Worm (Caenorhabditis elegans) whole organism, L2 larva: ENCODE measurements around the gene F22E5.13.

ENCODE experiments used
- C34F6.9 ChIP-seq: fragments of 150-350 bp; optimal IDR thresholded peaks from 2 replicates; lab custom pipeline; 2014; ENCODE audit warnings: missing biosample characterization, missing genetic modification characterization
- R02D3.7 ChIP-seq: fragments of 150-350 bp; optimal IDR thresholded peaks from 2 replicates; lab custom pipeline; 2014; ENCODE audit warnings: missing biosample characterization, missing genetic modification characterization
- Y55F3AM.14 ChIP-seq: fragments of 200-800 bp; sonication (Bioruptor generic); optimal IDR thresholded peaks from 2 replicates; lab custom pipeline; 2018; ENCODE audit warnings: mild to moderate bottlenecking, missing genetic modification characterization, missing compliant biosample characterization
- alr-1 ChIP-seq: fragments of 150-350 bp; optimal IDR thresholded peaks from 2 replicates; lab custom pipeline; 2014; ENCODE audit warnings: missing biosample characterization, missing genetic modification characterization
- ama-1 ChIP-seq: fragments of 150-350 bp; optimal IDR thresholded peaks from 2 replicates; lab custom pipeline; 2018; ENCODE audit warnings: inconsistent platforms
- blmp-1 ChIP-seq: sonication (generic microtip); optimal IDR thresholded peaks from 2 replicates; lab custom pipeline; 2017; ENCODE audit warnings: missing genetic modification characterization, mild to moderate bottlenecking, missing compliant biosample characterization, antibody characterized with exemption, moderate library complexity; ENCODE audit not compliant: insufficient read depth
- ceh-16 ChIP-seq: fragments of 150-350 bp; optimal IDR thresholded peaks from 2 replicates; lab custom pipeline; 2014; ENCODE audit warnings: missing biosample characterization, missing genetic modification characterization
- ceh-82 ChIP-seq: fragments of 150-350 bp; optimal IDR thresholded peaks from 2 replicates; lab custom pipeline; 2014; ENCODE audit warnings: missing biosample characterization, missing genetic modification characterization
- crh-2 ChIP-seq: sonication (generic microtip); optimal IDR thresholded peaks from 2 replicates; lab custom pipeline; 2017; ENCODE audit warnings: missing biosample characterization, missing genetic modification characterization
- dmd-4 ChIP-seq: sonication (generic microtip); optimal IDR thresholded peaks from 2 replicates; lab custom pipeline; 2017; ENCODE audit warnings: missing biosample characterization, missing genetic modification characterization
- elt-1 ChIP-seq: fragments of 150-350 bp; optimal IDR thresholded peaks from 2 replicates; lab custom pipeline; 2014; ENCODE audit warnings: missing biosample characterization, missing genetic modification characterization
- elt-3 ChIP-seq: sonication (generic microtip); optimal IDR thresholded peaks from 2 replicates; lab custom pipeline; 2017; ENCODE audit warnings: missing biosample characterization, missing genetic modification characterization
- fos-1 ChIP-seq: fragments of 150-350 bp; optimal IDR thresholded peaks from 2 replicates; lab custom pipeline; 2014; ENCODE audit warnings: missing biosample characterization, missing genetic modification characterization
- gmeb-1 ChIP-seq: fragments of 150-350 bp; optimal IDR thresholded peaks from 2 replicates; lab custom pipeline; 2014; ENCODE audit warnings: missing biosample characterization, missing genetic modification characterization
- lin-11 ChIP-seq: fragments of 150-350 bp; sonication (generic microtip); optimal IDR thresholded peaks from 2 replicates; lab custom pipeline; 2014; ENCODE audit warnings: missing biosample characterization, missing genetic modification characterization, inconsistent platforms, mixed read lengths
- lin-13 ChIP-seq: fragments of 150-350 bp; optimal IDR thresholded peaks from 2 replicates; lab custom pipeline; 2014; ENCODE audit warnings: missing biosample characterization, missing genetic modification reagents, missing genetic modification characterization
- lsy-2 ChIP-seq, 2 experiments: fragments of 150-350 bp in 1 of 2; sonication (generic microtip) in 1 of 2; optimal IDR thresholded peaks; 2 replicates each; lab custom pipeline; 2014 to 2017; ENCODE audit warnings: missing biosample characterization in 2 of 2, missing genetic modification characterization in 2 of 2
- mab-5 ChIP-seq: fragments of 150-350 bp; optimal IDR thresholded peaks from 2 replicates; lab custom pipeline; 2014; ENCODE audit warnings: missing biosample characterization, missing genetic modification characterization
- mbf-1 ChIP-seq: sonication (generic microtip); optimal IDR thresholded peaks from 2 replicates; lab custom pipeline; 2017; ENCODE audit warnings: missing biosample characterization, missing genetic modification characterization
- nhr-10 ChIP-seq: sonication (generic microtip); optimal IDR thresholded peaks from 2 replicates; lab custom pipeline; 2017; ENCODE audit warnings: missing biosample characterization, missing genetic modification characterization
- nhr-12 ChIP-seq: fragments of 150-350 bp; optimal IDR thresholded peaks from 2 replicates; lab custom pipeline; 2014; ENCODE audit warnings: missing biosample characterization, missing genetic modification characterization
- nhr-23 ChIP-seq: fragments of 150-350 bp; optimal IDR thresholded peaks from 2 replicates; lab custom pipeline; 2014; ENCODE audit warnings: missing biosample characterization, missing genetic modification reagents, missing genetic modification characterization
- nhr-6 ChIP-seq: fragments of 150-350 bp; optimal IDR thresholded peaks from 2 replicates; lab custom pipeline; 2014; ENCODE audit warnings: missing biosample characterization, missing genetic modification characterization
- nhr-77 ChIP-seq: fragments of 150-350 bp; optimal IDR thresholded peaks from 2 replicates; lab custom pipeline; 2014; ENCODE audit warnings: missing biosample characterization, missing genetic modification characterization
- peb-1 ChIP-seq: fragments of 150-350 bp; optimal IDR thresholded peaks from 2 replicates; lab custom pipeline; 2014; ENCODE audit warnings: missing biosample characterization, missing genetic modification characterization
- skn-1 ChIP-seq: sonication (generic microtip); optimal IDR thresholded peaks from 2 replicates; lab custom pipeline; 2017; ENCODE audit warnings: missing biosample characterization, missing genetic modification characterization
- sma-9 ChIP-seq, 2 experiments: fragments of 150-350 bp in 1 of 2; sonication (generic microtip) in 1 of 2; optimal IDR thresholded peaks; 2 replicates each; lab custom pipeline; 2014 to 2016; ENCODE audit warnings: missing genetic modification characterization in 2 of 2, mild to moderate bottlenecking in 1 of 2, missing biosample characterization in 1 of 2, missing compliant biosample characterization in 1 of 2, missing genetic modification reagents in 1 of 2, moderate library complexity in 1 of 2
- snpc-4 ChIP-seq: fragments of 150-350 bp; optimal IDR thresholded peaks from 2 replicates; lab custom pipeline; 2014; ENCODE audit warnings: missing biosample characterization, missing genetic modification characterization
- unc-39 ChIP-seq: fragments of 150-350 bp; optimal IDR thresholded peaks from 2 replicates; lab custom pipeline; 2014; ENCODE audit warnings: missing biosample characterization, missing genetic modification characterization
- unc-55 ChIP-seq: fragments of 150-350 bp; sonication (generic microtip); optimal IDR thresholded peaks from 3 replicates; lab custom pipeline; 2014; ENCODE audit warnings: missing biosample characterization, missing genetic modification reagents, missing genetic modification characterization
- unc-62 ChIP-seq: fragments of 150-350 bp; optimal IDR thresholded peaks from 2 replicates; lab custom pipeline; 2014; ENCODE audit warnings: missing biosample characterization, missing genetic modification reagents, missing genetic modification characterization
- zag-1 ChIP-seq: fragments of 150-350 bp; optimal IDR thresholded peaks from 2 replicates; lab custom pipeline; 2014; ENCODE audit warnings: missing biosample characterization, missing genetic modification characterization
- ztf-1 ChIP-seq: fragments of 200-800 bp; sonication (Bioruptor generic); conservative IDR thresholded peaks from 2 replicates; pipeline ENCODE4 v1.3.6; 2022; ENCODE audit warnings: missing genetic modification characterization, missing compliant biosample characterization
- ztf-11 ChIP-seq: sonication (generic microtip); optimal IDR thresholded peaks from 2 replicates; lab custom pipeline; 2017; ENCODE audit warnings: missing biosample characterization, missing genetic modification characterization

The F22E5.13 gene

DNA sequence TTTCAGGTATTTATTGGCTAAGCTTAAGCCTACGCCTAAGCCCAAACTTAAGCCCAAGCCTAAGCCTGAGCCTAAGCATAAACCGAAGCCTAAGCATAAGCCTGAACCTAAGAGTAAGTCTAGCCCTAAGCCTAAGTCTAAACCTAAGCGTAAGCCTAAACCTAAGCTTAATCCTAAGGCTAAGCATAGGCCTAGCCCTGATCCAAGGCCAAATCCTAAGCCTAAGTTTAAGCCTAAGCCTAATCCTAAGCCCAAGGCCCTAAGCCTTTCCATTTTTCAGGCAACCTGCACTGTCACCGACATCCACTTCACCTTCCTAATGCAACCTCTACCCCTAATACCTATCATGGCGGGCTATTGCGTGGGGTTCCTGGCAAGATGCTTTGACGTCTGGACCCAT lies 38.4 kb downstream of the F22E5.13 start:
- TF ChIP-seq ama-1 (lab: Kevin White, UChicago) (no peak), snpc-4 (tag; lab: Kevin White, UChicago) (no peak), zag-1 (tag; lab: Kevin White, UChicago) (no peak), elt-1 (no peak), fos-1 (tag; lab: Kevin White, UChicago) (no peak), ceh-16 (tag; lab: Kevin White, UChicago) (no peak), lin-13 (GFP tag; lab: Kevin White, UChicago) (no peak), blmp-1 (tag; lab: Kevin White, UChicago) (no peak), ztf-1 (GFP tag; lab: Robert Waterston, UW) (no peak)
- TF ChIP-seq, all 48 proteins: peak for 0

DNA sequence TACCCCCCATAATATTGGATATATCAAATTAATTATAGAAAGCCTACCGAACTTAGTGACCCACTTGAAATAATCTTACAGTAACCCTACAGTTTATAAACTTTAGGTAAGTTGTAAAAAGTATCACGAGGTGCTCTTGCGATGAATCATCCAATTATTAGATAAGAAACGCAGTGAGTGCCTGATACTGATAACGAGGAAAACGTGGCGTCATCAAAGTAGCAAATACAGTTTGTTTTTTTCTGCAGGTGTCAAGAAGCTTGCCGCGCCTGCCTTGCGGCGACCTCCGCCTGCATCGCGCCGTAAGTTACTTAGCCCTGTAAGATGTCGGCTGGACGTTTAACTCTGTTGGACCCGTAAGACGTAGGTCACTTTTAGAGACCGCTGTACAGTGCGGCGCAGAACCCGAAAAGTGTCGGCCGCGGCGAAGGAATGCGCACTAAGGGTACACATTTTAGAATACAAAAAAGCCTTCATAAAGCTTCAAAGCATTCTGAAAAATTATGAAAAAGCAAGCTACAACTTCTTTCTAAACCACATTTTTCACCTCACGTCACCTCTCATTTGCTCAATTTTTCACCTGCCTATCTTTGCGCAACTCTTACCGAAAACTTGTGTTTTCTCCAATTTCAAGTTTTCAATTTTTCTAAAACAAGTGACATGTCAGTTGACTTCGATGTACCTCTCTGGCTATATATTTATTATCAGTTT lies 39.1 kb downstream of the F22E5.13 start, which contains the start of gene sri-38:
Gene sri-38, plus strand, starts transcription at position 661 of the 711 bp plus-strand sequence.
- TF ChIP-seq fos-1 (tag; lab: Kevin White, UChicago) (peak; percentile 95), mab-5 (tag; lab: Kevin White, UChicago) (no peak), crh-2 (tag; lab: Kevin White, UChicago) (peak; percentile 49), ama-1 (lab: Kevin White, UChicago) (no peak), nhr-23 (tag; lab: Kevin White, UChicago) (no peak), dmd-4 (tag; lab: Kevin White, UChicago) (no peak)
- TF ChIP-seq, all 48 proteins: peak for 2

DNA sequence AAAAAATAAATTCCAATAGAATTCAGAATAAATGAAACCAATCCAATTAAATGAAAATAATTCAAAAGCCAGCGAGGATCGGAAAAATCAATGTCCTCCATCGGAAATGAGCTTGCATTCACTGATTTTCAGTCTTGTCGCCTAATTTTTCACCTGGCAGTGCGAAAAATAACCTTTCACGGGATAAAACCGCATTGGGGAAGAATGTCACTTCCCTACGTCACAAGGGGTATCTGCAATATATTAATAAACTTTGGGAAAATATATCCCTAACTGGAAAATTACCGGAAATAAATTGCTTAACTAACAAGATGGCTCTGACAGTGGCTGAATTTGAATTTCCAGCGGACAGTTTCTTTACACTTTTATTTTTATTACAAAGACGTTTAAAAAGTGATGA lies 44.1 kb downstream of the F22E5.13 start, which contains the start of gene sri-77:
Gene sri-77, minus strand, starts transcription at position 101 of the 400 bp plus-strand sequence.
- TF ChIP-seq nhr-12 (no peak), zag-1 (tag; lab: Kevin White, UChicago) (no peak), nhr-77 (tag; lab: Kevin White, UChicago) (no peak), ceh-16 (tag; lab: Kevin White, UChicago) (no peak), elt-3 (tag; lab: Kevin White, UChicago) (no peak), snpc-4 (tag; lab: Kevin White, UChicago) (no peak), sma-9 (GFP tag; optimal IDR thresholded peaks at IDR 0.05; lab: Kevin White, UChicago) (no peak), sma-9 (tag; optimal IDR thresholded peaks at IDR 0.05; lab: Kevin White, UChicago) (no peak), blmp-1 (tag; lab: Kevin White, UChicago) (no peak), C34F6.9 (tag; lab: Kevin White, UChicago) (no peak), alr-1 (no peak), skn-1 (no peak), nhr-6 (tag; lab: Kevin White, UChicago) (no peak), unc-39 (tag; lab: Kevin White, UChicago) (no peak), R02D3.7 (no peak), ztf-1 (GFP tag; lab: Robert Waterston, UW) (no peak), ztf-11 (no peak)

DNA sequence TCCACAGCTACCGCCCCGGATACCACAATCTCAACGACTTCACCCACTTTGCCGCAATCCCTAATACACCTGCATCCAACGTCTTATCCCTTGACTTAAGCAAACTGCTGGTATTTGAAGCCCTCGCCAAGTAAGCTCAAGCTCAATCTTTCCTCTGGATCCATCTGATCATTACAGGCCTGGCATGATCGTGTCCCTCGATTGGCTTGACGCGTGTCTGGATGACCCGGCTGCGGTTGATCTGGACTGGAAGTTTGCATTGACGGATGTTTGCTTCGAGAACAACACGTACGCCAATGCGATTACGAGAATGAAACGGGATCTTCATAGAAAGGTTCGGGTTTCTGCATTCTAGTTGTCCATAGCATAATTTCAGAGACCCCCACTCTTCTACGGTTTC lies 48.5 kb downstream of the F22E5.13 start:
- no peak for TF ChIP-seq unc-55
- TF ChIP-seq gmeb-1 (tag; lab: Kevin White, UChicago), result no peak
- no peak for TF ChIP-seq lin-11
- TF ChIP-seq elt-1, result no peak
- TF ChIP-seq unc-62 (GFP tag; lab: Kevin White, UChicago), result no peak
- no peak for TF ChIP-seq nhr-6 (tag; lab: Kevin White, UChicago)
- no peak for TF ChIP-seq skn-1
- no peak for TF ChIP-seq Y55F3AM.14 (GFP tag; lab: Kevin White, UChicago)
- no peak for TF ChIP-seq sma-9 (GFP tag; optimal IDR thresholded peaks at IDR 0.05; lab: Kevin White, UChicago)
- no peak for TF ChIP-seq sma-9 (tag; optimal IDR thresholded peaks at IDR 0.05; lab: Kevin White, UChicago)
- TF ChIP-seq nhr-10 (tag; lab: Kevin White, UChicago), result no peak
- TF ChIP-seq lsy-2 (tag; optimal IDR thresholded peaks at IDR 0.05; lab: Kevin White, UChicago), result no peak
- no peak for TF ChIP-seq ceh-82 (tag; lab: Kevin White, UChicago)
- no peak for TF ChIP-seq zag-1 (tag; lab: Kevin White, UChicago)
- TF ChIP-seq peb-1 (tag; lab: Kevin White, UChicago), result no peak
- TF ChIP-seq mbf-1 (tag; lab: Kevin White, UChicago), result no peak
